Worm (Caenorhabditis elegans) whole organism, early embryonic: Measurements from ENCODE around the gene gpdh-2.
A peak's percentile ranks its signal among the peaks of the same experiment; 100 is the strongest.

Experiments
- B0310.2 ChIP-seq: sonication (generic microtip); optimal IDR thresholded peaks from 2 replicates; lab custom pipeline; 2016; ENCODE audit warnings: mild to moderate bottlenecking, missing genetic modification characterization, missing compliant biosample characterization
- F13C5.2 ChIP-seq: sonication (generic microtip); optimal IDR thresholded peaks from 2 replicates; lab custom pipeline; 2017; ENCODE audit warnings: mild to moderate bottlenecking, missing genetic modification characterization, inconsistent platforms, missing compliant biosample characterization
- aly-1 ChIP-seq: sonication (generic microtip); optimal IDR thresholded peaks from 2 replicates; lab custom pipeline; 2016; ENCODE audit warnings: missing genetic modification characterization, missing compliant biosample characterization
- ama-1 ChIP-seq: fragments of 150-350 bp; optimal IDR thresholded peaks from 2 replicates; lab custom pipeline; 2014
- ceh-13 ChIP-seq: fragments of 200-800 bp; sonication (Bioruptor generic); optimal IDR thresholded peaks from 2 replicates; lab custom pipeline; 2018; ENCODE audit warnings: mild to moderate bottlenecking, missing genetic modification characterization, missing compliant biosample characterization
- ceh-36 ChIP-seq: sonication (generic microtip); optimal IDR thresholded peaks from 2 replicates; lab custom pipeline; 2016; ENCODE audit warnings: missing genetic modification characterization, inconsistent platforms, missing compliant biosample characterization
- ets-7 ChIP-seq: sonication (generic microtip); optimal IDR thresholded peaks from 2 replicates; lab custom pipeline; 2016; ENCODE audit warnings: missing genotype, missing genetic modification characterization, missing compliant biosample characterization
- flt-1 ChIP-seq: fragments of 200-800 bp; sonication (Bioruptor generic); IDR thresholded peaks from 2 replicates; pipeline ENCODE4 v1.3.6; 2022; ENCODE audit warnings: missing genetic modification characterization, missing compliant biosample characterization
- hmbx-1 ChIP-seq: sonication (generic microtip); optimal IDR thresholded peaks from 2 replicates; lab custom pipeline; 2016; ENCODE audit warnings: mild to moderate bottlenecking, missing genetic modification characterization, missing compliant biosample characterization
- hmg-4 ChIP-seq: fragments of 200-800 bp; sonication (Bioruptor generic); optimal IDR thresholded peaks from 2 replicates; lab custom pipeline; 2018; ENCODE audit warnings: mild to moderate bottlenecking, missing genetic modification characterization, missing compliant biosample characterization
- hnd-1 ChIP-seq: sonication (generic microtip); optimal IDR thresholded peaks from 2 replicates; lab custom pipeline; 2016; ENCODE audit warnings: missing genetic modification characterization, missing compliant biosample characterization
- pes-1 ChIP-seq: fragments of 200-800 bp; sonication (Bioruptor generic); IDR thresholded peaks from 2 replicates; pipeline ENCODE4 v1.3.6; 2022; ENCODE audit warnings: missing genetic modification reagents, missing genetic modification characterization, missing compliant biosample characterization
- scrt-1 ChIP-seq: fragments of 200-800 bp; sonication (Bioruptor generic); IDR thresholded peaks from 2 replicates; pipeline ENCODE4 v1.3.6; 2022; ENCODE audit warnings: missing genetic modification characterization, missing compliant biosample characterization
- sea-1 ChIP-seq: fragments of 200-800 bp; sonication (Bioruptor generic); conservative IDR thresholded peaks from 2 replicates; pipeline ENCODE4 v1.3.6; 2022; ENCODE audit warnings: missing genetic modification characterization, missing compliant biosample characterization
- tbx-11 ChIP-seq: fragments of 200-800 bp; sonication (Bioruptor generic); IDR thresholded peaks from 2 replicates; pipeline ENCODE4 v1.3.6; 2022; ENCODE audit warnings: missing genetic modification characterization, missing compliant biosample characterization
- tbx-37 ChIP-seq: fragments of 200-800 bp; sonication (Bioruptor generic); conservative IDR thresholded peaks from 2 replicates; pipeline ENCODE4 v1.3.6; 2022; ENCODE audit warnings: missing genetic modification reagents, missing genetic modification characterization, missing compliant biosample characterization
- tra-4 ChIP-seq: sonication (generic microtip); optimal IDR thresholded peaks from 2 replicates; lab custom pipeline; 2017; ENCODE audit warnings: missing genetic modification characterization, missing compliant biosample characterization

gpdh-2 gene

DNA sequence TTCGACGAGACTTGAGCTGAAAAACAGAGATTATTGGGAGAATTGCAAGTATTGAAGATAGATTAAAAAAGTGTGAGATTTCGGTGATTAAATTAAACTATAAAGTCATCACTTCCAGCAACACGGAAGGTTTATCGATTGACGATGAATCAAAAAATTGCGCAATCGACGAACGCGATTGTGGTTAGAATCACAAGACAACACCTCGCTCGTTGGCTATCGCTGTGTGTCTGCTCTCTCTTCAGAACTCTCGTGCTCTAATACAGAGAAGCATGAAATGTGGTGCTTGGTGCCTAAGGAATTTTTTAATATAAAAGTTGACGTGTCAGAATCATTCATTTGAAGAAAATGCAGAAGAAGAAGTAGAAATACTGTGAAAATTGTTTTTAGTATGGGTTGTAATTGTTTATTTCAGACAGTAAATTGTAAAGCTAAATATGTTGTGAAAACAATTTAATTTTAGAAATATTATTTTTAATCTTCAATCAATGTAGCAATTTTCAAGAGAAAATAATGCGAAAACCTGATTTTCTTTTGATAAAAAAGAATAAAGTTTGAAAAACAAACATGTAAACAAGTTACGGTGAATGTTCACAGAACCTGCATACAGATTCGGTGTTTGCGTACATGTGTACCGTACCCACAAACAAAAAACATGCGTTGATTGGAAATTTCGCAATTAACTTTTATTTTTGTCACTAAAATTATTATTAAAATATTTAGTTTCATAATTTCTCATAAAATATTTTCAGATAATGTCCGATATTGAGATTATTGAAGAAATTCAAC, 31.6 kb downstream of the gpdh-2 start, which contains the start of the genes ZK632.10 and ZK632.11:
Gene ZK632.10, minus strand, starts transcription at position 560 of the 789 bp plus-strand sequence.
Gene ZK632.11, plus strand, starts transcription at position 753 of the 789 bp plus-strand sequence.
- TF ChIP-seq hmbx-1 (tag; lab: Kevin White, UChicago) (no peak), ceh-36 (tag; lab: Kevin White, UChicago) (no peak), aly-1 (no peak), ama-1 (lab: Kevin White, UChicago) (no peak), pes-1 (no peak), sea-1 (GFP tag; lab: Robert Waterston, UW) (no peak), ceh-13 (GFP tag; lab: Kevin White, UChicago) (no peak), tbx-37 (no peak)

DNA sequence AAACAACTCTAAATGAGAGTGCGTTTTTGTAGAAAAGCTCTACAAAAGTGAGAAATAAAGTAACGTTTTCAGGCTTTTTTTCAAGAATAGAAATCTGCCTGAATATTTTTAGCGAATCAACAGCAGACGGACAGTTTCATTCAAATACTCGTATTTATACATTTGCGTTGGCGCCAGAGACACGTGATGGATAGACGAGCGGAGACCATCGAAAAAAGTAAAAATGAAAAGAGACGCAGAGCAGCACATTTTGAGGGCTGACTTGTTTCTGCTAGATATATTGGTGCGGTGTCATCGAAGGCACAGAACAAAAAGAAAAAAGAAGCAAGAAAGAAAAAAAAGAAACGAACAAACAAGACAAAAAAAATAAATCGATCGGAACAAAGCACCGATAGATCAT, 33.0 kb downstream of the gpdh-2 start:
- no peak for TF ChIP-seq hnd-1 (tag; lab: Kevin White, UChicago)
- no peak for TF ChIP-seq B0310.2 (tag; lab: Kevin White, UChicago)
- no peak for TF ChIP-seq scrt-1 (GFP tag; lab: Robert Waterston, UW)
- no peak for TF ChIP-seq tbx-37
- TF ChIP-seq hmg-4 (GFP tag; lab: Kevin White, UChicago), result no peak

DNA sequence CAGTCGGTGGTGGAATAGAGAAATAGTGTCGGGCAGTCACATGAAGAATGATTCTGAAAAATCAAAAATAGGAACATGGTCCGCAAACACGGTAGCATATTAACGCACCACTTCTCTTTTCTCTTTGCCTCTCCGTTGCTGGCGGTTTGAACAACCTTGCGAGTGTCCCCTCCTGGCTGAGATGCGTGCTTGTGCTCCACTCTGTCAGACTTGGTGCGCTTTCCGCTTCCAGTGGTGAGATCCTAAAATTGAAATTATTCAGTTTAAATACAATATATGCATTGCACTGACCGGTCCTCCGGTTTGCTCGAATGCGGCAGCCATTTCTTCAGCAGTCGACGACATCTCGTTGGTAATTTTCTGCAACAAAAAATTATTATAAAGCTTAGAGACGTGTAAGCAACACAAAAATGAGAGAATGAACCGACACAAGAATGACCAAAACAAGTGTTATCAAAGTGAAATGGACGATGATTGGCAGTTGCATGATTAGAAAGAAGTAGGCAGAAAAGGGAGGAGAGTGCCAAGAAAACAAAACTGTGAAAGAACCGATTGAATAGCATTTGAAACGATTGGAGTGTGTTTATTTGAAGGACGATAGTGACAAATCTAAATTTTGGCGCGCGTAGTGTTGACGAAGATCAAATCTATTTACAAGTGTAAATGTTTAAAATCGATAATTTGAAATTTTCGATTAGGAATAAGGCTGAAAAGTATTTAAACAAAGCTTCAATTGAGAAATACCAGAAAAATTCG, 33.7 kb downstream of the gpdh-2 start, which contains the start of gene ZK632.9:
Gene ZK632.9, minus strand, starts transcription at position 360 of the 756 bp plus-strand sequence.
- TF ChIP-seq hnd-1 (tag; lab: Kevin White, UChicago), result no peak
- no peak for TF ChIP-seq sea-1 (GFP tag; lab: Robert Waterston, UW)
- no peak for TF ChIP-seq ama-1 (lab: Kevin White, UChicago)
- TF ChIP-seq aly-1, result no peak
- no peak for TF ChIP-seq tra-4 (tag; lab: Kevin White, UChicago)

DNA sequence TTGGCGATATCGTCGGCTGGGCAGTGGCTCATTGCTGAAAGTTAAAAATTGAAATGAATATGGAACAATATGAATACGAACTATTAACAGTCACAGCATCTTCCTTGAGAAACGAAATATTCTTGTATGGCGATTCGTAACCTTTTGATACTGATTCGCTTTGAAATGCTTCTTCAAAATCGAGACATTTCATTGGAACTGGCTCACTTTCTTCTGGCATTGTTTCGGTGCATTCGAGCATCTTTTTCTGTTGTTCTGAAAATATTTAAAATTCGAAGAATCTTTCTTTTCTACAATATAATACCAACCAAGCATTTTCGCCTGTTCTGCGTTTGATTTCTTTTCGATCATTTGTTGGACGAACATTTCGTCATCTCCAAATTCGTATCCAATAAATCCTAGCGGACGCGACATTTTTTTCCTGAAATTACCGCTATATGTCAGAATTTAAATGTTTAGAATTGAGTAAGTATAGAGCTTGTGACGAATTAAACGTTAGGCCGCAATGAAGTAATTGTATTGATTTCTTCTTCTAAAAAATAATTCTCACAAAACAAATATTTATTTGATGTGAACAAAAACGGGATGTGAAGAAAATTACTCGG, 34.6 kb downstream of the gpdh-2 start, which contains the start of gene lin-52:
Gene lin-52, minus strand, starts transcription at position 421 of the 605 bp plus-strand sequence.
- TF ChIP-seq F13C5.2 (tag; lab: Kevin White, UChicago) (no peak), sea-1 (GFP tag; lab: Robert Waterston, UW) (no peak), ama-1 (lab: Kevin White, UChicago) (peak; percentile 64), hnd-1 (tag; lab: Kevin White, UChicago) (no peak)

DNA sequence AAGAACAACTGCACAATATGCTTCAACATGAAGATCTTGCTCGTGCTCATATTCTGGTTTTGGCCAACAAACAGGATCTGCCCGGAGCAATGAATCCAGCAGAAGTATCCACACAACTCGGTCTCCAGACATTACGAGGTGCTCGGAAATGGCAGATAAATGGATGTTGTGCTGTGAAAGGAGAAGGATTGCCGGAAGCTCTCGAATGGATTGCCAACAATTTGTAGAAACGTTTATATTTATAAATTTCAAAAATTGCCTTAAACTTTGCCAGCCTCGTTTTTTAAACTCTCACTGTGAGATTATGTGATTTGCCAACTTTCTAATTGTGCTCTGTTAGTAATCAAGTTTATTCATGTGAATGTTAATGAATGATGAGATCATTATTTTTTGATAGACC, 35.2 kb downstream of the gpdh-2 start:
- no peak for TF ChIP-seq F13C5.2 (tag; lab: Kevin White, UChicago)
- no peak for TF ChIP-seq tra-4 (tag; lab: Kevin White, UChicago)
- TF ChIP-seq tbx-37, result no peak
- no peak for TF ChIP-seq tbx-11 (GFP tag; lab: Robert Waterston, UW)
- no peak for TF ChIP-seq hmbx-1 (tag; lab: Kevin White, UChicago)
- TF ChIP-seq hnd-1 (tag; lab: Kevin White, UChicago), result no peak
- no peak for TF ChIP-seq ama-1 (lab: Kevin White, UChicago)
- no peak for TF ChIP-seq sea-1 (GFP tag; lab: Robert Waterston, UW)
- TF ChIP-seq ceh-36 (tag; lab: Kevin White, UChicago), result no peak
- no peak for TF ChIP-seq aly-1
- no peak for TF ChIP-seq flt-1 (GFP tag; lab: Robert Waterston, UW)
- TF ChIP-seq ceh-13 (GFP tag; lab: Kevin White, UChicago), result no peak
- TF ChIP-seq scrt-1 (GFP tag; lab: Robert Waterston, UW), result no peak
- TF ChIP-seq B0310.2 (tag; lab: Kevin White, UChicago), result no peak
- no peak for TF ChIP-seq ets-7
- TF ChIP-seq pes-1, result no peak
- TF ChIP-seq hmg-4 (GFP tag; lab: Kevin White, UChicago), result no peak

DNA sequence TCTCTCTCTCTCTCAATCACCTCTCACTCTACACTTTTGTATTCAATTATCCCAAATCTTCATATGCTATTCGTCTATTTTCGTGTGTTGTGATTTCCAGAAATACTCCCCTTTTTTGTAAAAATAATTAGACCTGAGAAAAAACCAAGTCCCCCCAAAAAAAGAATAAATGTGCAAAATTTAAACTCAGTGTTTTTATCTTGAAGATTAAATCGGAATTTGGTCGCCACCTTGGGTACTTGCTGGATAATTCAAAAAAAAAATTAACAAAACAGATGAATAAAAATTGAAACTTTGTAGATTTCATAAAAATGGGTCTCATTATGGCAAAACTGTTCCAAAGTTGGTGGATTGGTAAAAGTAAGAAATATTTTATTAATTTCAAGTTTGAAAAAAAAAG, 36.0 kb downstream of the gpdh-2 start, which contains the start of gene arl-5:
Gene arl-5, plus strand, starts transcription at position 301 of the 400 bp plus-strand sequence.
- TF ChIP-seq tra-4 (tag; lab: Kevin White, UChicago), result no peak
- no peak for TF ChIP-seq hmbx-1 (tag; lab: Kevin White, UChicago)
- no peak for TF ChIP-seq hmg-4 (GFP tag; lab: Kevin White, UChicago)
- no peak for TF ChIP-seq aly-1
- no peak for TF ChIP-seq tbx-37
- no peak for TF ChIP-seq F13C5.2 (tag; lab: Kevin White, UChicago)
- TF ChIP-seq tbx-11 (GFP tag; lab: Robert Waterston, UW), result no peak
- no peak for TF ChIP-seq pes-1
- no peak for TF ChIP-seq hnd-1 (tag; lab: Kevin White, UChicago)
- no peak for TF ChIP-seq B0310.2 (tag; lab: Kevin White, UChicago)
- TF ChIP-seq ceh-13 (GFP tag; lab: Kevin White, UChicago), result no peak
- TF ChIP-seq ets-7, result no peak
- TF ChIP-seq ceh-36 (tag; lab: Kevin White, UChicago), result no peak
- TF ChIP-seq ama-1 (lab: Kevin White, UChicago), result no peak
- no peak for TF ChIP-seq scrt-1 (GFP tag; lab: Robert Waterston, UW)
- TF ChIP-seq sea-1 (GFP tag; lab: Robert Waterston, UW), result no peak
- no peak for TF ChIP-seq flt-1 (GFP tag; lab: Robert Waterston, UW)

DNA sequence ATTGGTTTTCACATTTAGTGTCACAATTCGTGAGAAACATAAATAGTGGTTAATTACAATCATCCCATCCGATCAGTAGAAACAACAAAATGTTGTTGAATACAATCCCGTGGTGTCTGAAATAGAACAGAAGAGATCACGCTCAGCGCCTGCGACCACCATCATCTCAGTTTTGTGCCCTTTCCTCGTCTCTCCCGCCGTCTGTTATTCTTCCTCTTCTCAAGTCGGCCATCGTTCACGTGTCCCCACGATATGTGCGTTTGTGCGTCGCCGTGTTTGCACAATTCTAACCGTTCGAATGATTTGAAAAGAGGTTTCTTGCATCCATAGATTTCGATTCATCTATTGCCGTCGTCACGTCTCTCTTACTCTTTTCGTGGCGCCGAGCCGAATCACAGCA, 40.2 kb downstream of the gpdh-2 start, which contains the start of gene panl-3:
Gene panl-3, plus strand, starts transcription at position 294 of the 400 bp plus-strand sequence.
- TF ChIP-seq sea-1 (GFP tag; lab: Robert Waterston, UW), result no peak
- no peak for TF ChIP-seq tbx-37
- TF ChIP-seq ama-1 (lab: Kevin White, UChicago), result no peak
- TF ChIP-seq hmbx-1 (tag; lab: Kevin White, UChicago), result no peak
- no peak for TF ChIP-seq F13C5.2 (tag; lab: Kevin White, UChicago)
- TF ChIP-seq B0310.2 (tag; lab: Kevin White, UChicago), result no peak
- TF ChIP-seq hmg-4 (GFP tag; lab: Kevin White, UChicago), result peak; percentile 45
- no peak for TF ChIP-seq ceh-13 (GFP tag; lab: Kevin White, UChicago)
- no peak for TF ChIP-seq ets-7
- TF ChIP-seq ceh-36 (tag; lab: Kevin White, UChicago), result no peak
- no peak for TF ChIP-seq pes-1
- no peak for TF ChIP-seq tbx-11 (GFP tag; lab: Robert Waterston, UW)
- TF ChIP-seq hnd-1 (tag; lab: Kevin White, UChicago), result no peak
- no peak for TF ChIP-seq flt-1 (GFP tag; lab: Robert Waterston, UW)
- TF ChIP-seq aly-1, result peak; percentile 57
- TF ChIP-seq tra-4 (tag; lab: Kevin White, UChicago), result no peak
- peak; percentile 65; the same call in 1 of the 2 replicates for TF ChIP-seq scrt-1 (GFP tag; lab: Robert Waterston, UW)
